Worm (Caenorhabditis elegans): ENCODE data around the gene acp-7.

DNA sequence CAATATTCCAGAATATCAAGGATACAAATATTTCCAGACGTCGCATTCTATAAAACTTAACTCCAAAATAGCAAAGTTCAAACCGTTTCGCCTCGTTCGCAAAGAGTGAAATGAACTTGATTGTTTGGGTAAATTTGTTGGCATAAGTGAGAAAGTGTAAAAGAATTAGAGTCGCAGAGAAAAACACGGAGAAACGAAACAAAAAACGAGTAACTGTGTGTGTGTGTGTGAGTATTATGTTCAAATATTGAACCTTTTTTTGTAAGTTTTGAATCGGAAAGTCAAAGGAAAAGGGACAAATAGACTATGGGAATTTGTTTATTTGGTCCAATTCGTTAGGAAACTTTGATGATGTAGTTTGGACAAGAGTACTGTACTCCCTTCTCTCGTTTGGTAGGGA, at the start of gene acp-7:
- TF ChIP-seq pes-1 (GFP tag; IDR thresholded peaks at IDR 0.05) (no peak), hmg-4 (GFP tag; optimal IDR thresholded peaks at IDR 0.05) (no peak), ama-1 (optimal IDR thresholded peaks at IDR 0.05) (no peak), flt-1 (GFP tag; IDR thresholded peaks at IDR 0.05) (no peak), ceh-36 (tag; optimal IDR thresholded peaks at IDR 0.05) (no peak), F13C5.2 (tag; optimal IDR thresholded peaks at IDR 0.05) (no peak), sea-1 (GFP tag; conservative IDR thresholded peaks at IDR 0.05) (no peak), ets-7 (tag; optimal IDR thresholded peaks at IDR 0.05) (no peak), scrt-1 (GFP tag; IDR thresholded peaks at IDR 0.05) (no peak), tbx-11 (GFP tag; IDR thresholded peaks at IDR 0.05) (no peak), hmbx-1 (tag; optimal IDR thresholded peaks at IDR 0.05) (no peak), B0310.2 (tag; optimal IDR thresholded peaks at IDR 0.05) (no peak)
